Worm (Caenorhabditis elegans) whole organism, L4/young adult: ENCODE data around the gene F48F7.5.
A peak's percentile ranks its signal among the peaks of the same experiment; 100 is the strongest.

Source experiments
- W03F9.2 ChIP-seq: fragments of 150-350 bp; optimal IDR thresholded peaks from 2 replicates; lab custom pipeline; 2014; ENCODE audit warnings: missing biosample characterization, missing genetic modification characterization
- dao-5 ChIP-seq: sonication (generic microtip); optimal IDR thresholded peaks from 2 replicates; lab custom pipeline; 2016; ENCODE audit warnings: missing genotype, missing genetic modification characterization, moderate library complexity, missing compliant biosample characterization
- him-1 ChIP-seq: sonication (generic microtip); optimal IDR thresholded peaks from 2 replicates; lab custom pipeline; 2016; ENCODE audit warnings: missing genotype, missing genetic modification reagents, missing genetic modification characterization, missing compliant biosample characterization

Gene F48F7.5

ce11 chrX:13975314-13975713, at the start of gene F48F7.5:
Gene F48F7.5 (plus strand): TSS chrX:13975653.
- TF ChIP-seq dao-5 (no peak), W03F9.2 (tag; lab: Kevin White, UChicago) (no peak), him-1 (tag; lab: Kevin White, UChicago) (no peak)

- no peak for TF ChIP-seq dao-5
- no peak for TF ChIP-seq him-1 (tag; lab: Kevin White, UChicago)
- no peak for TF ChIP-seq W03F9.2 (tag; lab: Kevin White, UChicago)
These were observed 49.4 kb upstream of the F48F7.5 start, which contains the start of gene meg-2 for ce11 chrX:13926029-13926428. Gene meg-2 (minus strand): TSS chrX:13926129.

- no peak for TF ChIP-seq him-1 (tag; lab: Kevin White, UChicago)
- TF ChIP-seq W03F9.2 (tag; lab: Kevin White, UChicago): no peak
These were observed 46.9 kb upstream of the F48F7.5 start for ce11 chrX:13928532-13928931.

- TF ChIP-seq W03F9.2 (tag; lab: Kevin White, UChicago) (no peak), him-1 (tag; lab: Kevin White, UChicago) (no peak)
These were observed 45.9 kb upstream of the F48F7.5 start, which contains the start of gene meg-1 for ce11 chrX:13929534-13929933. Gene meg-1 (minus strand): TSS chrX:13929634.

DNA sequence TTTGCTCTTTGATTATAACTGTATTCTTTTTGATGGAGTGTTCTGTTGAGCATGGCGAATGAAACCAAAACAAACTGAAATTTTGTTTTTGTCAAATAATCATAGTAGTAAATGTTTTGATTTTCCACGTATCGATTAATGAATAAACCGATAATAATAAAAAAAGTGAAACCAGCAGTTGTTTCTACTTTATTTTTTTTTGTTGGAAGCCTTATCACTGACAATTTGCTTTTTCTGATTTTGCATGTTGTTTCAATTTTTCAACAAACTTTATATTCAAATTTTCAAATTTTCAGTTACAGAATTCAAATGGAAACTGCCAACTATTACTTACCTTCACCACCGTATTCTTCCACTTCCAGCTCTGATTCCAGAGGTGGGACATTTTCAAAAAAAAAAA, 40.9 kb upstream of the F48F7.5 start, which contains the start of gene elt-3:
Gene elt-3, plus strand, starts transcription at position 301 of the 400 bp plus-strand sequence.
- no peak for TF ChIP-seq him-1 (tag; lab: Kevin White, UChicago)
- no peak for TF ChIP-seq W03F9.2 (tag; lab: Kevin White, UChicago)
- no peak for TF ChIP-seq dao-5

- TF ChIP-seq W03F9.2 (tag; lab: Kevin White, UChicago) (no peak), him-1 (tag; lab: Kevin White, UChicago) (no peak), dao-5 (no peak)
These were observed 38.7 kb upstream of the F48F7.5 start for ce11 chrX:13936719-13937118.

DNA sequence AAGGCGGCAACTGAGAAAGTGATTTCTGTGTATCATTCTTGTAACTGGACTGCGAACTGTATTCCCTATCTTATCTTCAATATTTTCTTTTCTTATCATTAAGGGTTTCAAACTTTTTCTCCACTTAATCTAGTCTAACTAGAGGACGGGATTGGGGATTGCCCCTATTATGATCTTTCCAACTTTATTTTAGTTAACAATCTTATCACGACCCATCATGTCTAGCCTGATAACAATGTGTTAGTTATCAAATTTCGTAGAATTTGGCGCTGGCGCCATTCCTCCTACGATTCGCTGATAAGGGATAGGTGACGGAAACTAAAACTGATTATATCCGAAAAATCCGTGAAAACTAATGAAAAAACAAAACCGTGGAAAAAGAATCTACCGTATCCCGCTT, 38.1 kb upstream of the F48F7.5 start:
- TF ChIP-seq W03F9.2 (tag; lab: Kevin White, UChicago) (no peak), him-1 (tag; lab: Kevin White, UChicago) (no peak), dao-5 (no peak)

ce11 chrX:13937910-13938309, 37.5 kb upstream of the F48F7.5 start:
- TF ChIP-seq dao-5 (no peak), him-1 (tag; lab: Kevin White, UChicago) (no peak)

ce11 chrX:13939388-13939787, 36.1 kb upstream of the F48F7.5 start:
- TF ChIP-seq him-1 (tag; lab: Kevin White, UChicago) (no peak), W03F9.2 (tag; lab: Kevin White, UChicago) (no peak), dao-5 (no peak)

DNA sequence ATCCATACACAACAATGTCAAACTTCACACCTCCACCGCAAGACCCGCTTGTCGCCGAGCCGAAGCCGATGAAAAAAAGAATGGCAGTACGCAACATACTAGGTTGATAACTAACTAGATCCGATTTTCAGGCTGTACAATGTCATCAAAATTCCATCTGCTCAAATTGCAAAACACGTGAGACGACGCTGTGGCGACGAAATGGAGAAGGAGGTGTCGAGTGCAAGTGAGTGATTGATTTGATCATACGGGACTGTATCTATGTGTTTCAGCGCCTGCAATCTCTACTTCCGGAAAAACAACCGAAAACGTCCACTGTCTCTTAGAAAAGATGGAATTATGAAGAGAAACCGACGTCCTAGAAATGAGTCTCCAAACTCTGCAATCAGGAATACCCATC, 35.2 kb upstream of the F48F7.5 start:
- TF ChIP-seq him-1 (tag; lab: Kevin White, UChicago): no peak
- TF ChIP-seq dao-5: no peak
- no peak for TF ChIP-seq W03F9.2 (tag; lab: Kevin White, UChicago)

DNA sequence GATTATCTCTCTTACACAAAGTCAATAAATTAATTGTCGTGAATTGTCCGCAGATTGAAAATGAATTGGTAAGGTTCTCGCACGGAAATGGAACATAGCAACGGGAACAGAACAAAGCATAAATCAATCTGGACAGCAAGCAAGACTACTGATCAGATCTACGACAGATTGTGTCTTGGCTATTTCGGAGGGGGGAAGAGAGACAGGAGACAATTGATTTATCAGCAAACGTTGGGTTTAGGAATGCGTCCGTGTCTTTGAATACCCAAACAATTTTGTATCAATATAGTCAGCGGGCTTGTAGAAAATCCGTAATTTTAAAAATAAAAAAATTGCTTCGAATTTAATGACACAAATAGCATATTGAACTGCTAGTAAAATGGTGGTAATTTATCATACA, 34.2 kb upstream of the F48F7.5 start:
- no peak for TF ChIP-seq W03F9.2 (tag; lab: Kevin White, UChicago)
- no peak for TF ChIP-seq dao-5
- TF ChIP-seq him-1 (tag; lab: Kevin White, UChicago): no peak

ce11 chrX:13941865-13942264, 33.6 kb upstream of the F48F7.5 start:
- no peak for TF ChIP-seq dao-5

DNA sequence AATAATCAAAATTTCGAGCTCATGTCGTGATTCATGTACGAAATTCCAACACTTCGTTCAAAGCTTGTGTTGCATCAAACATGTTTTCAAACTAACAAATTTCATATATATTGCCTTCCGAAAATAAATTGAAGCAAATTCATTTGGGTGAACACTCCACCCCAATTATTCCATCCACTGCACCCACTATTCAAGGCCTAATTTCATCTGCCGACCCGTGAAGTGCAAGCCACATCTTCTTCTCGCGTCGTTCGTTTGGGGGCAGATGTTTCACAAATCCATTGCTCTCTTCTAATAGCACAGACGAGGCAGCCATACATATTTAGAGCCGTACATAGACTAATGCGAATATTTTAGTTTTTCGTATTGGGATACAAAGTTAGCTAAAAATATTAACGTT, 31.3 kb upstream of the F48F7.5 start:
- TF ChIP-seq him-1 (tag; lab: Kevin White, UChicago) (no peak), W03F9.2 (tag; lab: Kevin White, UChicago) (no peak), dao-5 (no peak)

DNA sequence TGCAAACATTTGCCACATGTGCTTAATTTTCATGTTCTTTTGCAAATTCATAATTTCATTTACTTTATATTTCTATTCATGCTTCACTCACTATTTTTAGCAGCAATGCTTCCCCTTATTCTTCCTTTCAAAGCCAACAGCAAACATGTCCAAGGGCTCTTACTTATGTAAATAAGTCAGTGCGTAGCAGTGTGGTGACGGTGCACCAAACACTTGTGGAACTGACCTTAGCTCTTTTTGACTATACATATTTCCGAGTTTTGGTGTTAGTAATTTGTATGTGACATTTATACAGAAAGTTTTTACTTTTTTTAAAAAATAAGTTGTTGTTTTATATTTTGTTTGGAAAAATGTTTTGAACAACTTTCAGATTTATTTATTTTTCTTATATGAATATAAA, 30.4 kb upstream of the F48F7.5 start:
- no peak for TF ChIP-seq dao-5

DNA sequence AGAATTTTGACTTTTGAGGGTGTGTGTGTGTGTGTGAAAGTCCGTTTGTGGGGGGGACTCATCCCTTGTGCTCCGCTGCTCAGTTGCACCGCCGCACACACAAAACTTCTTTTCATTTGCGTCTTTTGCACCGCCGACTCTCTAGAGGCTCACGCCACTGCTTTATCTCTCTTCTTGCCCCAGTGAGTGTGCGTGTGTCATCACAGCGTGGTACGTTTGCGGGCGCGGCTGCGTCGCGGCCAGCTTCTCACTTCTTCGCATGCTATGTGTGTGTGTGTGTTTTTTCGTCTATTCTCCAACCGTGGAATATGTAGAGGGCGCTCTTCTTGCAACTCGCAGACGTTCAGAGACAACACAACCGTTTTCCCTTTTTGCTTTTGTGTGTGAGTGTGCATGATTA, 29.9 kb upstream of the F48F7.5 start:
- TF ChIP-seq W03F9.2 (tag; lab: Kevin White, UChicago): no peak
- TF ChIP-seq dao-5: no peak
- TF ChIP-seq him-1 (tag; lab: Kevin White, UChicago): peak; percentile 68
